Worm (Caenorhabditis elegans): Measurements from ENCODE around the gene ZK666.4.

ZK666.4 gene

ce11 chrII:10519863-10520262 lies 42.8 kb downstream of the ZK666.4 start:
- TF ChIP-seq lim-6 (tag; optimal IDR thresholded peaks at IDR 0.05) (no peak), T23F11.4 (GFP tag; optimal IDR thresholded peaks at IDR 0.05) (no peak), ceh-19 (GFP tag; optimal IDR thresholded peaks at IDR 0.05) (no peak), pros-1 (tag; optimal IDR thresholded peaks at IDR 0.05) (no peak), hlh-30 (tag; optimal IDR thresholded peaks at IDR 0.05; ENCODE audit: insufficient read depth) (no peak), C08G9.2 (tag; optimal IDR thresholded peaks at IDR 0.05) (no peak), elt-4 (tag; optimal IDR thresholded peaks at IDR 0.05) (no peak), unc-55 (GFP tag; optimal IDR thresholded peaks at IDR 0.05) (no peak), pax-1 (tag; optimal IDR thresholded peaks at IDR 0.05) (no peak), unc-86 (tag; optimal IDR thresholded peaks at IDR 0.05) (no peak), K09A11.1 (tag; optimal IDR thresholded peaks at IDR 0.05; ENCODE audit: insufficient read depth) (no peak), ceh-48 (tag; optimal IDR thresholded peaks at IDR 0.05) (no peak), fkh-6 (tag; optimal IDR thresholded peaks at IDR 0.05) (no peak), Y22D7AL.16 (tag; optimal IDR thresholded peaks at IDR 0.05) (no peak)

- no peak for TF ChIP-seq eyg-1 (tag; optimal IDR thresholded peaks at IDR 0.05)
- TF ChIP-seq ztf-16 (tag; optimal IDR thresholded peaks at IDR 0.05) = no peak
- no peak for TF ChIP-seq che-1 (tag; optimal IDR thresholded peaks at IDR 0.05)
These were observed 46.0 kb downstream of the ZK666.4 start for ce11 chrII:10523031-10523430.

ce11 chrII:10523583-10523982 lies 46.5 kb downstream of the ZK666.4 start, which contains the start of gene F59B10.5:
TSS of gene F59B10.5 (minus strand) at chrII:10523683.
- TF ChIP-seq hlh-13 (GFP tag; optimal IDR thresholded peaks at IDR 0.05) = no peak
- TF ChIP-seq unc-55 (GFP tag; optimal IDR thresholded peaks at IDR 0.05) = no peak
- TF ChIP-seq ceh-2 (tag; optimal IDR thresholded peaks at IDR 0.05) = no peak
- no peak for TF ChIP-seq ceh-22 (tag; optimal IDR thresholded peaks at IDR 0.05)
- TF ChIP-seq tbx-7 (tag; optimal IDR thresholded peaks at IDR 0.05) = no peak
- TF ChIP-seq dve-1 (tag; optimal IDR thresholded peaks at IDR 0.05) = no peak
- no peak for TF ChIP-seq dmd-4 (tag; optimal IDR thresholded peaks at IDR 0.05; ENCODE audit: borderline replicate concordance)
- TF ChIP-seq ceh-6 (GFP tag; optimal IDR thresholded peaks at IDR 0.05) = no peak
- no peak for TF ChIP-seq ceh-24 (tag; optimal IDR thresholded peaks at IDR 0.05)
- TF ChIP-seq K02D7.2 (tag; optimal IDR thresholded peaks at IDR 0.05) = no peak
- no peak for TF ChIP-seq ceh-31 (tag; optimal IDR thresholded peaks at IDR 0.05)
- no peak for TF ChIP-seq fkh-6 (tag; optimal IDR thresholded peaks at IDR 0.05)
- no peak for TF ChIP-seq pat-9 (tag; optimal IDR thresholded peaks at IDR 0.05)
- TF ChIP-seq unc-86 (tag; optimal IDR thresholded peaks at IDR 0.05) = no peak
- TF ChIP-seq sdc-2 (tag; optimal IDR thresholded peaks at IDR 0.05) = no peak
- TF ChIP-seq hlh-30 (tag; optimal IDR thresholded peaks at IDR 0.05; ENCODE audit: insufficient read depth) = no peak
- no peak for TF ChIP-seq ahr-1 (tag; optimal IDR thresholded peaks at IDR 0.05)
- TF ChIP-seq madf-2 (tag; optimal IDR thresholded peaks at IDR 0.05) = no peak

- TF ChIP-seq C08G9.2 (tag; optimal IDR thresholded peaks at IDR 0.05) (no peak), tbx-7 (tag; optimal IDR thresholded peaks at IDR 0.05) (no peak), ceh-30 (tag; optimal IDR thresholded peaks at IDR 0.05) (no peak), unc-3 (GFP tag; conservative IDR thresholded peaks at IDR 0.05) (no peak), unc-3 (tag; optimal IDR thresholded peaks at IDR 0.05) (no peak), ceh-34 (tag; optimal IDR thresholded peaks at IDR 0.05) (no peak), fax-1 (tag; optimal IDR thresholded peaks at IDR 0.05) (no peak), Y22D7AL.16 (tag; optimal IDR thresholded peaks at IDR 0.05) (no peak), sox-4 (tag; optimal IDR thresholded peaks at IDR 0.05) (no peak), ceh-19 (GFP tag; optimal IDR thresholded peaks at IDR 0.05) (no peak), ceh-9 (tag; optimal IDR thresholded peaks at IDR 0.05) (no peak), lim-6 (tag; optimal IDR thresholded peaks at IDR 0.05) (no peak), sdc-2 (tag; optimal IDR thresholded peaks at IDR 0.05) (no peak), rnt-1 (tag; optimal IDR thresholded peaks at IDR 0.05) (no peak), ets-4 (tag; optimal IDR thresholded peaks at IDR 0.05) (no peak), T23F11.4 (GFP tag; optimal IDR thresholded peaks at IDR 0.05) (no peak), unc-42 (tag; optimal IDR thresholded peaks at IDR 0.05) (no peak), odd-2 (tag; optimal IDR thresholded peaks at IDR 0.05) (no peak), eyg-1 (tag; optimal IDR thresholded peaks at IDR 0.05) (no peak)
These were observed 47.3 kb downstream of the ZK666.4 start, which contains the start of gene F59B10.6 for ce11 chrII:10524374-10524773. TSS of gene F59B10.6 (minus strand) at chrII:10524474.
